Worm (Caenorhabditis elegans) whole organism, L4 larva: ENCODE data around the gene C48D1.1.

Experiments
- egl-27 ChIP-seq: sonication (generic microtip); optimal IDR thresholded peaks from 3 replicates; lab custom pipeline; 2017; ENCODE audit warnings: missing biosample characterization, missing genetic modification reagents, missing genetic modification characterization
- hlh-11 ChIP-seq: fragments of 200-800 bp; sonication (Bioruptor generic); optimal IDR thresholded peaks from 2 replicates; lab custom pipeline; 2018; ENCODE audit warnings: mild to moderate bottlenecking, missing genetic modification characterization, missing compliant biosample characterization
- mdl-1 ChIP-seq, 2 experiments: fragments of 150-350 bp in 1 of 2; sonication (generic microtip) in 1 of 2; optimal IDR thresholded peaks; 2 replicates each; lab custom pipeline; 2014 to 2017; ENCODE audit warnings: missing biosample characterization in 2 of 2, missing genetic modification characterization in 2 of 2
- nhr-28 ChIP-seq: fragments of 150-350 bp; optimal IDR thresholded peaks from 2 replicates; lab custom pipeline; 2014; ENCODE audit warnings: missing biosample characterization, missing genetic modification characterization
- skn-1 ChIP-seq: fragments of 150-350 bp; optimal IDR thresholded peaks from 2 replicates; lab custom pipeline; 2014; ENCODE audit warnings: missing biosample characterization, missing genetic modification characterization
- unc-62 ChIP-seq, 3 experiments: fragments of 150-350 bp in 1 of 3; sonication (generic microtip); optimal IDR thresholded peaks in 2 of 3; peaks in 1 of 3; 1 replicate in 1 of 3; 2 replicates in 2 of 3; lab custom pipeline; 2014 to 2017; ENCODE audit warnings: missing biosample characterization in 3 of 3, missing genetic modification characterization in 3 of 3, missing genetic modification reagents in 3 of 3, missing genotype in 1 of 3
- ztf-11 ChIP-seq: fragments of 150-350 bp; optimal IDR thresholded peaks from 2 replicates; lab custom pipeline; 2014; ENCODE audit warnings: missing biosample characterization, missing genetic modification characterization

DNA sequence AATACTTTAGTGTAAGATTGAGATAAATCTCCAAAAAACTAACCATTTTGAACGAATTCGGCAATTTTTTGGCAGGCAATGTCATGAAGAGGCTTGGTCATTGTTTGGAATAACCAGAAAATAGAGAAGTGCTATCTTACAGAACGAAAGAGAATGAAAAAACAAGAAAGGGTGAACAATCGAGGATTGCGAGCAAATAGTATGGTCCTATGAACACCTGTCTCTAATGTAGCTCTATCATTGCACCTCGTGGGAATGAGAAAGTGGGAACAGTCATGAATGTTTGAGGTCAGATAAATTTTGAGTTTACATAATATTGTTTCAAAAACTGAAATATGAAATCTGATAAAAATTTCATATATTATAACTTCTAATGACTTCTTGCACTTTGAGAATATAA, at the start of gene C48D1.1:
- no peak for TF ChIP-seq ztf-11 (tag; lab: Kevin White, UChicago)
- no peak for TF ChIP-seq skn-1 (tag; lab: Kevin White, UChicago)
- no peak for TF ChIP-seq hlh-11 (tag; lab: Kevin White, UChicago)
- no peak for TF ChIP-seq nhr-28 (tag; lab: Kevin White, UChicago)
- TF ChIP-seq egl-27 (tag; lab: Kevin White, UChicago): no peak
- no peak for TF ChIP-seq mdl-1 (tag; optimal IDR thresholded peaks at IDR 0.05; lab: Kevin White, UChicago)
- no peak for TF ChIP-seq unc-62 (GFP tag; optimal IDR thresholded peaks at IDR 0.05 in 1 of 2; lab: Kevin White, UChicago)
- no peak for TF ChIP-seq unc-62 (tag; optimal IDR thresholded peaks at IDR 0.05; lab: Kevin White, UChicago)
